Worm (Caenorhabditis elegans) whole organism, young adult: ENCODE results near the gene warf-1.

ENCODE experiments used
- C17E4.6 ChIP-seq: fragments of 200-800 bp; sonication (Bioruptor generic); IDR thresholded peaks from 2 replicates; pipeline ENCODE4 v1.3.6; 2022; ENCODE audit warnings: missing genetic modification reagents, missing genetic modification characterization, missing compliant biosample characterization
- F10E7.11 ChIP-seq: sonication (generic microtip); optimal IDR thresholded peaks from 2 replicates; lab custom pipeline; 2017; ENCODE audit warnings: mild to moderate bottlenecking, missing genetic modification characterization, moderate library complexity, missing compliant biosample characterization
- F49E8.2 ChIP-seq: sonication (generic microtip); optimal IDR thresholded peaks from 3 replicates; lab custom pipeline; 2017; ENCODE audit warnings: missing genetic modification characterization, mild to moderate bottlenecking, missing compliant biosample characterization, antibody characterized with exemption, moderate library complexity; ENCODE audit not compliant: insufficient read depth
- K11D2.4 ChIP-seq: fragments of 200-800 bp; sonication (Bioruptor generic); IDR thresholded peaks from 2 replicates; pipeline ENCODE4 v1.3.6; 2022; ENCODE audit warnings: missing genetic modification reagents, missing genetic modification characterization, missing compliant biosample characterization
- T07F8.4 ChIP-seq: sonication (generic microtip); optimal IDR thresholded peaks from 2 replicates; lab custom pipeline; 2016; ENCODE audit warnings: mild to moderate bottlenecking, missing genetic modification characterization, moderate library complexity, missing compliant biosample characterization
- T26A5.8 ChIP-seq: sonication (generic microtip); optimal IDR thresholded peaks from 2 replicates; lab custom pipeline; 2016; ENCODE audit warnings: missing genetic modification characterization, missing compliant biosample characterization
- Y53F4B.3 ChIP-seq: fragments of 200-800 bp; sonication (Bioruptor generic); IDR thresholded peaks from 2 replicates; pipeline ENCODE4 v1.3.6; 2022; ENCODE audit warnings: missing genetic modification reagents, missing genetic modification characterization, missing compliant biosample characterization
- Y53G8AR.9 ChIP-seq: fragments of 200-800 bp; sonication (Bioruptor generic); conservative IDR thresholded peaks from 2 replicates; pipeline ENCODE4 v1.3.6; 2022; ENCODE audit warnings: missing genetic modification reagents, missing genetic modification characterization, missing compliant biosample characterization
- athp-1 ChIP-seq: sonication (generic microtip); optimal IDR thresholded peaks from 2 replicates; lab custom pipeline; 2017; ENCODE audit warnings: mild to moderate bottlenecking, missing genetic modification characterization, missing compliant biosample characterization
- attf-5 ChIP-seq: fragments of 200-800 bp; sonication (Bioruptor generic); optimal IDR thresholded peaks from 2 replicates; lab custom pipeline; 2018; ENCODE audit warnings: mild to moderate bottlenecking, missing genetic modification characterization, missing compliant biosample characterization
- attf-6 ChIP-seq: fragments of 200-800 bp; sonication (Bioruptor generic); IDR thresholded peaks from 2 replicates; pipeline ENCODE4 v1.3.6; 2022; ENCODE audit warnings: missing genetic modification reagents, missing genetic modification characterization, missing compliant biosample characterization
- ccch-3 ChIP-seq: fragments of 200-800 bp; sonication (Bioruptor generic); optimal IDR thresholded peaks from 2 replicates; lab custom pipeline; 2018; ENCODE audit warnings: mild to moderate bottlenecking, missing genetic modification characterization, missing compliant biosample characterization
- cebp-1 ChIP-seq, 2 experiments: fragments of 200-800 bp in 1 of 2; sonication (Bioruptor generic) in 1 of 2; sonication (generic microtip) in 1 of 2; IDR thresholded peaks in 1 of 2; optimal IDR thresholded peaks in 1 of 2; 2 replicates each; pipeline versions ENCODE4 v1.3.6 to Lab custom; 2017 to 2022; ENCODE audit warnings: missing compliant biosample characterization in 2 of 2, missing genetic modification characterization in 2 of 2, mild to moderate bottlenecking in 1 of 2, missing genetic modification reagents in 1 of 2, moderate library complexity in 1 of 2
- cebp-2 ChIP-seq: fragments of 200-800 bp; sonication (Bioruptor generic); IDR thresholded peaks from 2 replicates; pipeline ENCODE4 v1.3.6; 2022; ENCODE audit warnings: missing genetic modification characterization, missing compliant biosample characterization
- ceh-100 ChIP-seq: fragments of 200-800 bp; sonication (Bioruptor generic); IDR thresholded peaks from 2 replicates; pipeline ENCODE4 v1.3.6; 2022; ENCODE audit warnings: missing genetic modification reagents, missing genetic modification characterization, missing compliant biosample characterization
- ceh-58 ChIP-seq: fragments of 200-800 bp; sonication (Bioruptor generic); IDR thresholded peaks from 2 replicates; pipeline ENCODE4 v1.3.6; 2022; ENCODE audit warnings: missing genetic modification characterization, missing compliant biosample characterization
- ceh-91 ChIP-seq: fragments of 200-800 bp; sonication (Bioruptor generic); IDR thresholded peaks from 2 replicates; pipeline ENCODE4 v1.3.6; 2022; ENCODE audit warnings: missing genetic modification reagents, missing genetic modification characterization, missing compliant biosample characterization
- chd-7 ChIP-seq: sonication (generic microtip); optimal IDR thresholded peaks from 2 replicates; lab custom pipeline; 2016; ENCODE audit warnings: mild to moderate bottlenecking, missing genetic modification characterization, moderate library complexity, missing compliant biosample characterization
- efl-1 ChIP-seq: fragments of 150-350 bp; optimal IDR thresholded peaks from 2 replicates; lab custom pipeline; 2014; ENCODE audit warnings: missing biosample characterization, missing genetic modification reagents, missing genetic modification characterization
- egl-44 ChIP-seq: fragments of 200-800 bp; sonication (Bioruptor generic); IDR thresholded peaks from 2 replicates; pipeline ENCODE4 v1.3.6; 2022; ENCODE audit warnings: missing genetic modification reagents, missing genetic modification characterization, missing compliant biosample characterization
- him-1 ChIP-seq: sonication (generic microtip); optimal IDR thresholded peaks from 2 replicates; lab custom pipeline; 2016; ENCODE audit warnings: missing genotype, missing genetic modification reagents, missing genetic modification characterization, missing compliant biosample characterization
- lin-40 ChIP-seq: sonication (generic microtip); optimal IDR thresholded peaks from 2 replicates; lab custom pipeline; 2016; ENCODE audit warnings: missing genetic modification characterization, mild to moderate bottlenecking, missing compliant biosample characterization, missing genotype, missing genetic modification reagents
- lsy-27 ChIP-seq: sonication (generic microtip); optimal IDR thresholded peaks from 2 replicates; lab custom pipeline; 2017; ENCODE audit warnings: missing genetic modification characterization, mild to moderate bottlenecking, missing compliant biosample characterization, antibody characterized with exemption, missing genotype, borderline replicate concordance; ENCODE audit not compliant: insufficient read depth
- madf-10 ChIP-seq: sonication (generic microtip); optimal IDR thresholded peaks from 2 replicates; lab custom pipeline; 2016; ENCODE audit warnings: mild to moderate bottlenecking, missing genetic modification characterization, missing compliant biosample characterization
- mcd-1 ChIP-seq: fragments of 200-800 bp; sonication (Bioruptor generic); IDR thresholded peaks from 2 replicates; pipeline ENCODE4 v1.3.6; 2022; ENCODE audit warnings: missing genetic modification reagents, missing genetic modification characterization, missing compliant biosample characterization
- nfya-1 ChIP-seq: sonication (generic microtip); optimal IDR thresholded peaks from 2 replicates; lab custom pipeline; 2017; ENCODE audit warnings: antibody characterized with exemption, missing compliant biosample characterization, missing genetic modification characterization, borderline replicate concordance; ENCODE audit not compliant: insufficient read depth
- nfya-2 ChIP-seq: fragments of 200-800 bp; sonication (Bioruptor generic); IDR thresholded peaks from 2 replicates; pipeline ENCODE4 v1.3.6; 2022; ENCODE audit warnings: missing genetic modification reagents, missing genetic modification characterization, missing compliant biosample characterization
- nhr-80 ChIP-seq: sonication (generic microtip); optimal IDR thresholded peaks from 2 replicates; lab custom pipeline; 2016; ENCODE audit warnings: missing genetic modification characterization, missing compliant biosample characterization
- snpc-1.1 ChIP-seq: sonication (generic microtip); optimal IDR thresholded peaks from 2 replicates; lab custom pipeline; 2017; ENCODE audit warnings: missing genetic modification characterization, mild to moderate bottlenecking, missing compliant biosample characterization, antibody characterized with exemption, moderate library complexity, missing genotype, missing genetic modification reagents; ENCODE audit not compliant: insufficient read depth
- somi-1 ChIP-seq: fragments of 200-800 bp; sonication (Bioruptor generic); optimal IDR thresholded peaks from 2 replicates; lab custom pipeline; 2018; ENCODE audit warnings: mild to moderate bottlenecking, missing genetic modification characterization, missing compliant biosample characterization
- tbp1 ChIP-seq: fragments of 200-800 bp; sonication (Bioruptor generic); optimal IDR thresholded peaks from 2 replicates; lab custom pipeline; 2018; ENCODE audit warnings: mild to moderate bottlenecking, missing genetic modification characterization, missing compliant biosample characterization
- tbx-9 ChIP-seq: sonication (generic microtip); optimal IDR thresholded peaks from 2 replicates; lab custom pipeline; 2016; ENCODE audit warnings: borderline replicate concordance, missing genetic modification characterization, inconsistent platforms, missing compliant biosample characterization
- ztf-25 ChIP-seq: fragments of 200-800 bp; sonication (Bioruptor generic); IDR thresholded peaks from 2 replicates; pipeline ENCODE4 v1.3.6; 2022; ENCODE audit warnings: missing genetic modification reagents, missing genetic modification characterization, missing compliant biosample characterization
- ztf-3 ChIP-seq: fragments of 200-800 bp; sonication (Bioruptor generic); optimal IDR thresholded peaks from 2 replicates; lab custom pipeline; 2018; ENCODE audit warnings: mild to moderate bottlenecking, missing genetic modification characterization, missing compliant biosample characterization
- ztf-6 ChIP-seq: fragments of 200-800 bp; sonication (Bioruptor generic); IDR thresholded peaks from 2 replicates; pipeline ENCODE4 v1.3.6; 2022; ENCODE audit warnings: missing genetic modification reagents, missing genetic modification characterization, missing compliant biosample characterization

Gene warf-1

DNA sequence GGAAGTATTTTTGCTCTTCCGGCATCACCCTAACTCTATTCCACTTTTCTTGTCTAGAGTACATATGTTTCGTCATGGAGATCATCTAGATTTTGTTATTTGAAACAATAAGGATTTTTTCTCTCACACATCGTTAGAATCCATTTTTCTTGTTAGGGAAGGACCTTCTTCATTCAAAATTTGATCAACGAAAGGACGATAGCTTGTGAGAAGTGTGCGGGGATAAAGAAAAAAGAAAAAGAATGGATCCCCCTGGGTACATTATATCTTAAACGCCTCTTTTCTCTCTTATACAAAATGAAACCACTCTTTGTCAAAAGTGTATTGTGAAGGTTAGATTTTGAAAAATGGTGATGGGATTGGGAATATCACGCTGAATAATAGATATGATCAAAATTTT, 27.0 kb downstream of the warf-1 start:
- TF ChIP-seq tbx-9 (tag; lab: Kevin White, UChicago) (no peak), ceh-91 (GFP tag; lab: Robert Waterston, UW) (no peak), T07F8.4 (no peak), mcd-1 (no peak), somi-1 (GFP tag; lab: Kevin White, UChicago) (no peak), ccch-3 (GFP tag; lab: Kevin White, UChicago) (no peak), efl-1 (GFP tag; lab: Kevin White, UChicago) (no peak), cebp-2 (GFP tag; lab: Robert Waterston, UW) (no peak), him-1 (no peak), lsy-27 (no peak)

DNA sequence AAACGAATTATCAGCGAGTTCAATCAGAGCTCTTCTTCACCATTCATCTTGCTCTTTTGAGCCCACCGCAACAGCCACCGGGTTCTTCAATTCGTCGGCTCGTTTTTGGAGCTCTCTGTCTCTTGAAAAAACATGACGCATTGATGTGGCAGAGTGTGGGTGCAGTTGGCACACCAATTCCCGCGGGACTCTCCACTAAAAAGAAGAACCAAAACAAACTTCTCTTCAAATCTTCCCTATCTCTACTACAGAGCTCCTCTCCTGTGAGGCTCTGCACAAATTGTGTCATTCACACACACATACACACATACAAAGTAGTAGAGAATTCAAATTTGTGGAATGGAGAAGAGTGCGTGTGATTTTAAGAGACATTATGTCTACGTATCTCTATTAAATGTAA, 28.4 kb downstream of the warf-1 start:
- TF ChIP-seq Y53F4B.3 (GFP tag; lab: Robert Waterston, UW): no peak
- TF ChIP-seq nfya-1 (tag; lab: Kevin White, UChicago): no peak
- TF ChIP-seq cebp-2 (GFP tag; lab: Robert Waterston, UW): no peak
- no peak for TF ChIP-seq ztf-6 (GFP tag; lab: Robert Waterston, UW)
- TF ChIP-seq ztf-3: no peak
- no peak for TF ChIP-seq Y53G8AR.9
- TF ChIP-seq athp-1 (tag; lab: Kevin White, UChicago): no peak
- TF ChIP-seq attf-6 (GFP tag; lab: Robert Waterston, UW): no peak
- TF ChIP-seq snpc-1.1 (tag; lab: Kevin White, UChicago): no peak
- no peak for TF ChIP-seq madf-10 (tag; lab: Kevin White, UChicago)
- no peak for TF ChIP-seq K11D2.4 (GFP tag; lab: Robert Waterston, UW)
- TF ChIP-seq ceh-58: no peak
- TF ChIP-seq F10E7.11 (tag; lab: Kevin White, UChicago): no peak

DNA sequence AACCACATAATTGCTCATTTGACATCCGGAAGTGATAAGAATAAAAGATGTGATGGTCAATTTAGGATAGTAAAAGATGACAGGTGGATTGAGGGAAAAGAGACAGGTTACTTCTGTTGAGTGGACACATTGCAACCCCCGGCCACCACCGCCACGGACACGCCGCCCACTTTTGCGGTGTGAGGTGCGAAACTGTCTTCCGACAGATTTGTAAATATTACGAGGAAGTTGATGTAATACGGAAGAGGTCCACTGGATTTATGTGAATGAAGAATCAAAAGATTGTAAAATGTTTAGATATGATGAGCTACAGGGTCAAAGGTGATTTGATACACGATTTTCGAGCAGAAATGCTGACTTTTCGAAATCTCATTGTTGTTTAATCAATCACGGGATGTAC, 38.3 kb downstream of the warf-1 start, which contains the start of gene C08G9.2:
Gene C08G9.2, minus strand, starts transcription at position 101 of the 400 bp plus-strand sequence.
- TF ChIP-seq ceh-100 (GFP tag; lab: Robert Waterston, UW) (no peak), chd-7 (tag; lab: Kevin White, UChicago) (no peak), nhr-80 (no peak), cebp-2 (GFP tag; lab: Robert Waterston, UW) (no peak), attf-5 (GFP tag; lab: Kevin White, UChicago) (no peak), T26A5.8 (tag; lab: Kevin White, UChicago) (no peak), tbx-9 (tag; lab: Kevin White, UChicago) (no peak), lsy-27 (no peak), cebp-1 (GFP tag; IDR thresholded peaks at IDR 0.05; lab: Robert Waterston, UW) (no peak), cebp-1 (tag; optimal IDR thresholded peaks at IDR 0.05; lab: Kevin White, UChicago) (no peak), egl-44 (GFP tag; lab: Robert Waterston, UW) (no peak), lin-40 (tag; lab: Kevin White, UChicago) (no peak), F49E8.2 (tag; lab: Kevin White, UChicago) (no peak), ztf-25 (GFP tag; lab: Robert Waterston, UW) (no peak), C17E4.6 (GFP tag; lab: Robert Waterston, UW) (no peak), nfya-2 (GFP tag; lab: Robert Waterston, UW) (no peak), tbp1 (GFP tag; lab: Kevin White, UChicago) (no peak)
